Worm (Caenorhabditis elegans) whole organism, early embryonic: ENCODE data around the gene srh-246.

Source experiments
- B0310.2 ChIP-seq: sonication (generic microtip); optimal IDR thresholded peaks from 2 replicates; lab custom pipeline; 2016; ENCODE audit warnings: mild to moderate bottlenecking, missing genetic modification characterization, missing compliant biosample characterization
- F13C5.2 ChIP-seq: sonication (generic microtip); optimal IDR thresholded peaks from 2 replicates; lab custom pipeline; 2017; ENCODE audit warnings: mild to moderate bottlenecking, missing genetic modification characterization, inconsistent platforms, missing compliant biosample characterization
- aly-1 ChIP-seq: sonication (generic microtip); optimal IDR thresholded peaks from 2 replicates; lab custom pipeline; 2016; ENCODE audit warnings: missing genetic modification characterization, missing compliant biosample characterization
- ama-1 ChIP-seq: fragments of 150-350 bp; optimal IDR thresholded peaks from 2 replicates; lab custom pipeline; 2014
- ceh-13 ChIP-seq: fragments of 200-800 bp; sonication (Bioruptor generic); optimal IDR thresholded peaks from 2 replicates; lab custom pipeline; 2018; ENCODE audit warnings: mild to moderate bottlenecking, missing genetic modification characterization, missing compliant biosample characterization
- ets-7 ChIP-seq: sonication (generic microtip); optimal IDR thresholded peaks from 2 replicates; lab custom pipeline; 2016; ENCODE audit warnings: missing genotype, missing genetic modification characterization, missing compliant biosample characterization
- flt-1 ChIP-seq: fragments of 200-800 bp; sonication (Bioruptor generic); IDR thresholded peaks from 2 replicates; pipeline ENCODE4 v1.3.6; 2022; ENCODE audit warnings: missing genetic modification characterization, missing compliant biosample characterization
- hmbx-1 ChIP-seq: sonication (generic microtip); optimal IDR thresholded peaks from 2 replicates; lab custom pipeline; 2016; ENCODE audit warnings: mild to moderate bottlenecking, missing genetic modification characterization, missing compliant biosample characterization
- hmg-4 ChIP-seq: fragments of 200-800 bp; sonication (Bioruptor generic); optimal IDR thresholded peaks from 2 replicates; lab custom pipeline; 2018; ENCODE audit warnings: mild to moderate bottlenecking, missing genetic modification characterization, missing compliant biosample characterization
- hnd-1 ChIP-seq: sonication (generic microtip); optimal IDR thresholded peaks from 2 replicates; lab custom pipeline; 2016; ENCODE audit warnings: missing genetic modification characterization, missing compliant biosample characterization
- pes-1 ChIP-seq: fragments of 200-800 bp; sonication (Bioruptor generic); IDR thresholded peaks from 2 replicates; pipeline ENCODE4 v1.3.6; 2022; ENCODE audit warnings: missing genetic modification reagents, missing genetic modification characterization, missing compliant biosample characterization
- scrt-1 ChIP-seq: fragments of 200-800 bp; sonication (Bioruptor generic); IDR thresholded peaks from 2 replicates; pipeline ENCODE4 v1.3.6; 2022; ENCODE audit warnings: missing genetic modification characterization, missing compliant biosample characterization
- sea-1 ChIP-seq: fragments of 200-800 bp; sonication (Bioruptor generic); conservative IDR thresholded peaks from 2 replicates; pipeline ENCODE4 v1.3.6; 2022; ENCODE audit warnings: missing genetic modification characterization, missing compliant biosample characterization
- tbx-11 ChIP-seq: fragments of 200-800 bp; sonication (Bioruptor generic); IDR thresholded peaks from 2 replicates; pipeline ENCODE4 v1.3.6; 2022; ENCODE audit warnings: missing genetic modification characterization, missing compliant biosample characterization
- tbx-37 ChIP-seq: fragments of 200-800 bp; sonication (Bioruptor generic); conservative IDR thresholded peaks from 2 replicates; pipeline ENCODE4 v1.3.6; 2022; ENCODE audit warnings: missing genetic modification reagents, missing genetic modification characterization, missing compliant biosample characterization

Gene srh-246

ce11 chrV:609671-610070, 47.9 kb downstream of the srh-246 start, which contains the start of gene srlf-36:
srlf-36 (minus strand) TSS chrV:609771.
- TF ChIP-seq B0310.2 (tag; lab: Kevin White, UChicago) (no peak), ama-1 (lab: Kevin White, UChicago) (no peak), hnd-1 (tag; lab: Kevin White, UChicago) (no peak), hmg-4 (no peak), sea-1 (GFP tag; lab: Robert Waterston, UW) (no peak), flt-1 (no peak), aly-1 (tag; lab: Kevin White, UChicago) (no peak), ets-7 (tag; lab: Kevin White, UChicago) (no peak), pes-1 (no peak), ceh-13 (GFP tag; lab: Kevin White, UChicago) (no peak), scrt-1 (GFP tag; lab: Robert Waterston, UW) (no peak), F13C5.2 (no peak)

ce11 chrV:608844-609243, 48.7 kb downstream of the srh-246 start, which contains the start of gene srw-109:
srw-109 (minus strand) TSS chrV:608944.
- TF ChIP-seq F13C5.2 (no peak), B0310.2 (tag; lab: Kevin White, UChicago) (no peak), hmbx-1 (tag; lab: Kevin White, UChicago) (no peak), tbx-37 (GFP tag; lab: Robert Waterston, UW) (no peak), sea-1 (GFP tag; lab: Robert Waterston, UW) (no peak), hnd-1 (tag; lab: Kevin White, UChicago) (no peak), ets-7 (tag; lab: Kevin White, UChicago) (no peak), tbx-11 (no peak), ama-1 (lab: Kevin White, UChicago) (no peak), scrt-1 (GFP tag; lab: Robert Waterston, UW) (no peak), ceh-13 (GFP tag; lab: Kevin White, UChicago) (no peak), hmg-4 (no peak)
